Worm (Caenorhabditis elegans): Measurements from ENCODE around the gene H20E11.1.

DNA sequence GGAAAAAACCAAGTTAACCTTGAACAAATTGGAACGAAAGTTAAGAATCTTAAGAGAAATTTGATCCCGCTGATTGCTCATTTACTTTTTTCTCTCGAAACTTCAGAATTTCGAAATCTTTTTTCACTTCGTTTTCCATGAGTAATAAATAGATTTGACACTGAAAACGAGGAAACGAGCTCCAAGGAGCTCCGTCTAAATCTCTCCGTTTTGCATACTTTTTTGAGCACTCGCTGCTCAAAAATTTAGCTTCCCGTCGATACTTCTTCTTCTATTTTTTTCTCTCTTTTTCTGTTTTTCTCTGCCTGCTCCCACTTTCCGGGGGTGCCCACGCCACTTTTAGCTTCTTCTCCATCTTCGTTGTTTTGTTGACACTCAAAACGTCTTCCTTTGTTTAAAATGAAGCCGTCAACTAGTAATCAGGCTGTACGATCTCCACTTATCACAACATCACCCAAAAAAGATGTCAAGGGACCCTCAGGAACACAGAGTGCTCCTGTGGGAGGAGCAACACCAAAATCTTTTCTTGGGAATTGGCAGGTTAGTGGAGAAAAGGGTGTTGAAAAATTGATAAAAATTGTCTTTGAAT, 23.4 kb upstream of the H20E11.1 start, which contains the start of gene C17H12.10:
- TF ChIP-seq ama-1 (optimal IDR thresholded peaks at IDR 0.05) (no peak), pes-1 (GFP tag; IDR thresholded peaks at IDR 0.05) (no peak), aly-1 (tag; optimal IDR thresholded peaks at IDR 0.05) (no peak), hmbx-1 (tag; optimal IDR thresholded peaks at IDR 0.05) (no peak), tbx-37 (GFP tag; conservative IDR thresholded peaks at IDR 0.05) (no peak), flt-1 (GFP tag; IDR thresholded peaks at IDR 0.05) (no peak)

Measured in whole organism, early embryonic.